Fruit fly (Drosophila melanogaster) whole organism, adult: ENCODE measurements around the gene Taf1.

Source experiments
- CG11617 ChIP-seq: fragments of 200-800 bp; sonication (Bioruptor generic); optimal IDR thresholded peaks from 2 replicates; lab custom pipeline; 2017; ENCODE audit warnings: mild to moderate bottlenecking, missing biosample characterization, missing genetic modification reagents, missing genetic modification characterization
- CG12768 ChIP-seq: fragments of 200-800 bp; sonication (Bioruptor generic); optimal IDR thresholded peaks from 2 replicates; lab custom pipeline; 2017; ENCODE audit warnings: missing biosample characterization, missing genetic modification characterization, mild to moderate bottlenecking, moderate library complexity, missing genetic modification reagents
- CG14711 ChIP-seq: fragments of 200-800 bp; sonication (Bioruptor generic); optimal IDR thresholded peaks from 2 replicates; lab custom pipeline; 2018; ENCODE audit warnings: missing biosample characterization, mild to moderate bottlenecking, missing genetic modification characterization, moderate library complexity
- CG1620 ChIP-seq: fragments of 200-800 bp; sonication (Bioruptor generic); optimal IDR thresholded peaks from 2 replicates; lab custom pipeline; 2016; ENCODE audit warnings: missing biosample characterization, missing genetic modification characterization
- CG33017 ChIP-seq: fragments of 200-800 bp; sonication (Bioruptor generic); optimal IDR thresholded peaks from 2 replicates; lab custom pipeline; 2018; ENCODE audit warnings: missing biosample characterization, mild to moderate bottlenecking, missing genetic modification characterization, moderate library complexity
- CG5204 ChIP-seq: fragments of 200-800 bp; sonication (Bioruptor generic); optimal IDR thresholded peaks from 2 replicates; lab custom pipeline; 2016; ENCODE audit warnings: missing biosample characterization, missing genetic modification characterization
- CG7045 ChIP-seq: fragments of 200-800 bp; sonication (Bioruptor generic); optimal IDR thresholded peaks from 2 replicates; lab custom pipeline; 2017; ENCODE audit warnings: missing biosample characterization, mild to moderate bottlenecking, missing genetic modification characterization
- CG7101 ChIP-seq: fragments of 200-800 bp; sonication (Bioruptor generic); optimal IDR thresholded peaks from 2 replicates; lab custom pipeline; 2018; ENCODE audit warnings: missing biosample characterization, mild to moderate bottlenecking, missing genetic modification characterization, moderate library complexity
- Clk ChIP-seq: fragments of 200-800 bp; sonication (Bioruptor generic); optimal IDR thresholded peaks from 2 replicates; lab custom pipeline; 2017; ENCODE audit warnings: missing biosample characterization, missing genetic modification characterization
- Crg-1 ChIP-seq: fragments of 200-800 bp; sonication (Bioruptor generic); optimal IDR thresholded peaks from 2 replicates; lab custom pipeline; 2016; ENCODE audit warnings: missing biosample characterization, missing genetic modification characterization
- Hr96 ChIP-seq: fragments of 200-800 bp; sonication (Bioruptor generic); optimal IDR thresholded peaks from 2 replicates; lab custom pipeline; 2016; ENCODE audit warnings: missing biosample characterization, missing genetic modification characterization
- Mnt ChIP-seq: fragments of 200-800 bp; sonication (Bioruptor generic); optimal IDR thresholded peaks from 2 replicates; lab custom pipeline; 2016; ENCODE audit warnings: missing biosample characterization, mild to moderate bottlenecking, missing genetic modification characterization
- bab1 ChIP-seq: fragments of 200-800 bp; sonication (Bioruptor generic); optimal IDR thresholded peaks from 3 replicates; lab custom pipeline; 2019; ENCODE audit warnings: missing biosample characterization, mild to moderate bottlenecking, missing genetic modification characterization, moderate library complexity
- cic ChIP-seq: fragments of 200-800 bp; sonication (Bioruptor generic); optimal IDR thresholded peaks from 2 replicates; lab custom pipeline; 2017; ENCODE audit warnings: missing biosample characterization, mild to moderate bottlenecking, missing genetic modification characterization, moderate library complexity
- cnc ChIP-seq, 2 experiments: fragments of >200 bp; optimal IDR thresholded peaks; 2 replicates each; lab custom pipeline; 2017
- kay ChIP-seq: fragments of 200-800 bp; sonication (Bioruptor generic); peaks from one replicate; lab custom pipeline; 2016; ENCODE audit warnings: missing biosample characterization, missing genetic modification characterization, borderline replicate concordance
- ovo ChIP-seq: fragments of 200-800 bp; sonication (Bioruptor generic); optimal IDR thresholded peaks from 2 replicates; lab custom pipeline; 2016; ENCODE audit warnings: missing biosample characterization, missing genetic modification characterization
- pad ChIP-seq: fragments of 200-800 bp; sonication (Bioruptor generic); optimal IDR thresholded peaks from 3 replicates; lab custom pipeline; 2017; ENCODE audit warnings: missing biosample characterization, missing genetic modification characterization, mild to moderate bottlenecking, moderate library complexity, missing genetic modification reagents
- tj ChIP-seq: fragments of 200-800 bp; sonication (Bioruptor generic); optimal IDR thresholded peaks from 3 replicates; lab custom pipeline; 2017; ENCODE audit warnings: missing biosample characterization, mild to moderate bottlenecking, missing genetic modification characterization, moderate library complexity
- toe ChIP-seq: fragments of 200-800 bp; sonication (Bioruptor generic); optimal IDR thresholded peaks from 2 replicates; lab custom pipeline; 2016; ENCODE audit warnings: missing biosample characterization, missing genetic modification characterization

Gene Taf1

DNA sequence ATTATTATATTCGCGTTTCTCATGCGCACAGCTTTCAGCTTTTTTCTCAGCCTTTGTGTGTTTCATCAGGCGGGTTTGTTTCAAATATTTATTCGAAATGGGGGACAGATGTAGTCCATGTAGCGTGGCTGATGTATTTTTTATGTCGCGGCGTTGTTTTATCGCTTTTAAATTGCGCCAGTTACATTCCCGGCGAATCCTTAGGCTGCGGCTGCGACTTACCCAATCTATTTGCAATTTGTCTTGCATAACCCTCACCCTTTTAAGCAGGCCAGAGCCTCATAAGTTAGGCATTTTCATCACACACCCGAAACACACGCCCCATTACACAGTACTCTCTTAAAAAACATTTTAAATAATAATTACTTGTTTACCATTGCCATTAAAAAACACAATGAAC is 16.8 kb upstream of the Taf1 start, which contains the start of gene sunz:
Gene sunz, plus strand, starts transcription at position 301 of the 400 bp plus-strand sequence.
- no peak for TF ChIP-seq CG5204 (GFP tag; lab: Kevin White, UChicago)

- TF ChIP-seq Hr96 (GFP tag; lab: Kevin White, UChicago) (no peak), kay (GFP tag; lab: Kevin White, UChicago) (no peak), cic (GFP tag; lab: Kevin White, UChicago) (no peak), Crg-1 (GFP tag; lab: Kevin White, UChicago) (no peak), cnc (optimal IDR thresholded peaks at IDR 0.05; lab: Kevin White, UChicago) (no peak), pad (GFP tag; lab: Kevin White, UChicago) (no peak), ovo (GFP tag; lab: Kevin White, UChicago) (no peak), CG33017 (tag; lab: Kevin White, UChicago) (no peak), CG11617 (GFP tag; lab: Kevin White, UChicago) (no peak), Mnt (GFP tag; lab: Kevin White, UChicago) (no peak)
Measured at dm6 chr3R:6640932-6641331, 5.8 kb upstream of the Taf1 start, which contains the start of gene CG31286. TSS of gene CG31286 (plus strand) at chr3R:6641232.

DNA sequence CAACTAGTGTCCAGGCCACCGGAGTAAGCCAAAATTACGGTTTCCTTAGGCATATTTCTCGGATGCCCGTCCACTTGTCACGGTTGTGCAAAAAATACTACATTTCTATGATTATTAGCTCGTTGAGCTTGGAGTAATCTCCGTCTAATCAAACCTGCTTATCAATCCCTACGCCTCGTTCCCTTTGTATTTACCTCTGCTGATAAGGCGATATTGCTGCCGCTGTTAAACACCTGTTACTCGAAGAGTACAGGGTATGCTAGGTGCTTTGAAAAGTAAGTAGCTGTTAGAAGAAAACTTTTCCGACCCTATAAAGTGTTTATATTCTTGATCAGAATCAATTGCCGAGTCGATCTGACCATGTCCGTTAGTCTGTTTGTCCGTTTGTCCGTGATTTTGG is 2.4 kb upstream of the Taf1 start, which contains the start of gene Ass:
Gene Ass, minus strand, starts transcription at position 101 of the 400 bp plus-strand sequence.
- TF ChIP-seq cic (GFP tag; lab: Kevin White, UChicago) (peak; percentile 34), CG1620 (GFP tag; lab: Kevin White, UChicago) (no peak), CG12768 (no peak), kay (GFP tag; lab: Kevin White, UChicago) (no peak)

- TF ChIP-seq Clk (GFP tag; lab: Kevin White, UChicago) (no peak), toe (peak; percentile 16), Mnt (GFP tag; lab: Kevin White, UChicago) (no peak), pad (GFP tag; lab: Kevin White, UChicago) (no peak), CG14711 (tag; lab: Kevin White, UChicago) (no peak), cic (GFP tag; lab: Kevin White, UChicago) (no peak), CG11617 (GFP tag; lab: Kevin White, UChicago) (peak; percentile 26), CG7101 (tag; lab: Kevin White, UChicago) (no peak), Hr96 (GFP tag; lab: Kevin White, UChicago) (no peak), kay (GFP tag; lab: Kevin White, UChicago) (no peak), CG12768 (no peak), CG5204 (GFP tag; lab: Kevin White, UChicago) (peak; percentile 8), bab1 (GFP tag; lab: Kevin White, UChicago) (no peak), ovo (GFP tag; lab: Kevin White, UChicago) (peak; percentile 78), cnc (optimal IDR thresholded peaks at IDR 0.05; lab: Kevin White, UChicago) (no peak), tj (GFP tag; lab: Kevin White, UChicago) (no peak), CG33017 (tag; lab: Kevin White, UChicago) (no peak), Crg-1 (GFP tag; lab: Kevin White, UChicago) (no peak), CG7045 (GFP tag; lab: Kevin White, UChicago) (no peak), CG1620 (GFP tag; lab: Kevin White, UChicago) (no peak)
Measured at dm6 chr3R:6657278-6658246, 10.9 kb downstream of the Taf1 start, which contains the start of the genes CG1307 and twr. TSS of gene CG1307 (minus strand) at chr3R:6657442. TSS of gene twr (plus strand) at chr3R:6657882.

DNA sequence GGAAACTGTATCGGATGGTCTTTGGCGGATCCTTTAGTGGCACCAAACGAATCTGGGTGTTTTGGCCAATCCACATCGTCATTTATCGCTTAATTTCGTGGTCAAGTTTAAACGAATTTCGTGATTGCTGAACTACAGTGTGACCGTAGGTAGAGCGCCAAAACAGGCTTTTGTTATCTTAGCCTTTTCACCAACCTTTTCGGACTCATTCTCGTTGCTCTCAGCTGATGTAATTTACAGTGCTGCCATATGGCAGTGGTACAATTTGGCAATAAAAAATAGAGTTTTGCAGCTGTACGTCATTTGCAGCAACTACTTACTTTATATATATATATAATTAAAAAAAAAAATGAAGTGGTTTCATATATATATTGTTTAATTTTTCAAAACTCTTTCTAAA is 13.3 kb downstream of the Taf1 start, which contains the start of gene agt:
Gene agt, minus strand, starts transcription at position 160 of the 400 bp plus-strand sequence.
- no peak for TF ChIP-seq CG12768
- TF ChIP-seq CG14711 (tag; lab: Kevin White, UChicago), result peak; percentile 36

DNA sequence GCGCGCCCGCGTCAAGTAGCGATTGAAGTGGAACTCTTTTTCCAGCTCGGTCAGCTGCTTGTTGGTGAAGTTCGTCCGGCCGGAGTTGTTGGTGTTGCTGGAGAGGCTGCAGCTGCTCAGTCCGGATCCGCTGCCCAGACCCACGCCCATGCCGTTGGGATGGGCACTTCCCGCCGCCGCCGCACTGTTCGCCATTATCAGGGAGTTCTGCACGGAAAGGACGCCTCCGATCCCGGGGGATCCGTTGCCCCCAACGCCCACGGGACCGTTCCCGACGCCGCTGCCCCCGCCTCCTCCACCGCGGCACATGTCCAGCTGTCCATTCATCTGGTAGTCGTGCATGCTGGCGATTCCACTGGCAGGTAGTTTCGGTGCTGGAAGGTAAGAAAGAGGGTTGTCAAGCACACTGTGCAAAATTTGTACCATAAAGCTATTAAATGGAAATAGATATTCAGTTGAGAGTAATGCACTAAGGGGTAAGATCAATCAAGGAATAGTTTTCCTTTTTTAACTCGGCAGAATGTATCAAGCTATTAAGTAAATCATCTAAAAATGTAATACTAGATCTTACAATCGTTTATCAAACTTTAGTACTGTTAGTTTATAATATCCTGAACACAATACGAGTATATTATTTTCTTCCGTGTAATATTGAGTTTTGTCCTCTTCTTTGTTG is 16.1 kb downstream of the Taf1 start:
- no peak for TF ChIP-seq kay (GFP tag; lab: Kevin White, UChicago)
- TF ChIP-seq cic (GFP tag; lab: Kevin White, UChicago), result no peak
- TF ChIP-seq cnc (optimal IDR thresholded peaks at IDR 0.05; lab: Kevin White, UChicago), result no peak
- no peak for TF ChIP-seq pad (GFP tag; lab: Kevin White, UChicago)
- no peak for TF ChIP-seq CG5204 (GFP tag; lab: Kevin White, UChicago)
- no peak for TF ChIP-seq Hr96 (GFP tag; lab: Kevin White, UChicago)
- TF ChIP-seq CG1620 (GFP tag; lab: Kevin White, UChicago), result no peak
- no peak for TF ChIP-seq Clk (GFP tag; lab: Kevin White, UChicago)
- no peak for TF ChIP-seq Mnt (GFP tag; lab: Kevin White, UChicago)
- TF ChIP-seq CG33017 (tag; lab: Kevin White, UChicago), result no peak
- no peak for TF ChIP-seq CG14711 (tag; lab: Kevin White, UChicago)
- no peak for TF ChIP-seq CG7045 (GFP tag; lab: Kevin White, UChicago)
- no peak for TF ChIP-seq toe
- TF ChIP-seq ovo (GFP tag; lab: Kevin White, UChicago), result no peak
- TF ChIP-seq CG7101 (tag; lab: Kevin White, UChicago), result no peak
- TF ChIP-seq tj (GFP tag; lab: Kevin White, UChicago), result no peak
- no peak for TF ChIP-seq bab1 (GFP tag; lab: Kevin White, UChicago)
- TF ChIP-seq Crg-1 (GFP tag; lab: Kevin White, UChicago), result no peak
- TF ChIP-seq CG12768, result no peak
- TF ChIP-seq CG11617 (GFP tag; lab: Kevin White, UChicago), result no peak
